Worm (Caenorhabditis elegans) whole organism, late embryonic: ENCODE measurements around the gene F23G4.1.

Experiments used
- fkh-6 ChIP-seq: sonication (generic microtip); optimal IDR thresholded peaks from 2 replicates; lab custom pipeline; 2016; ENCODE audit warnings: missing genetic modification characterization, missing compliant biosample characterization
- hlh-8 ChIP-seq: sonication (generic microtip); optimal IDR thresholded peaks from 2 replicates; lab custom pipeline; 2016; ENCODE audit warnings: missing genotype, missing genetic modification characterization, missing compliant biosample characterization

ce11 chrX:6591674-6592073 lies 11.3 kb downstream of the F23G4.1 start:
- TF ChIP-seq fkh-6 (tag; lab: Kevin White, UChicago), result no peak
- TF ChIP-seq hlh-8 (tag; lab: Kevin White, UChicago), result no peak
